Fruit fly (Drosophila melanogaster) whole organism, prepupa: ENCODE results near the gene Trmt61.

Experiments used
- CG10631 ChIP-seq: fragments of 200-800 bp; sonication (Bioruptor generic); optimal IDR thresholded peaks from 2 replicates; lab custom pipeline; 2016; ENCODE audit warnings: missing biosample characterization, missing genetic modification characterization
- CG10669 ChIP-seq: fragments of 200-800 bp; sonication (Bioruptor generic); optimal IDR thresholded peaks from 3 replicates; lab custom pipeline; 2018; ENCODE audit warnings: missing biosample characterization, mild to moderate bottlenecking, missing genetic modification characterization, moderate library complexity
- CG11294 ChIP-seq: fragments of 200-800 bp; sonication (Bioruptor generic); IDR thresholded peaks from 2 replicates; pipeline ENCODE4 v1.3.6; 2022; ENCODE audit warnings: missing biosample characterization, missing genetic modification characterization
- CG11902 ChIP-seq: fragments of 200-800 bp; sonication (Bioruptor generic); optimal IDR thresholded peaks from 3 replicates; lab custom pipeline; 2016; ENCODE audit warnings: missing biosample characterization, missing genetic modification characterization
- CG15336 ChIP-seq: fragments of 200-800 bp; sonication (Bioruptor generic); IDR thresholded peaks from 2 replicates; pipeline ENCODE4 v1.3.6; 2022; ENCODE audit warnings: missing biosample characterization, missing genetic modification characterization
- CG1621 ChIP-seq: fragments of 200-800 bp; sonication (Bioruptor generic); optimal IDR thresholded peaks from 3 replicates; lab custom pipeline; 2018; ENCODE audit warnings: missing biosample characterization, mild to moderate bottlenecking, missing genetic modification characterization
- CG16779 ChIP-seq: fragments of 200-800 bp; sonication (Bioruptor generic); optimal IDR thresholded peaks from 3 replicates; lab custom pipeline; 2017; ENCODE audit warnings: missing biosample characterization, mild to moderate bottlenecking, missing genetic modification characterization
- CG3032 ChIP-seq: fragments of 200-800 bp; optimal IDR thresholded peaks from 2 replicates; lab custom pipeline; 2019; ENCODE audit warnings: missing biosample characterization, mild to moderate bottlenecking, missing genetic modification characterization, moderate library complexity
- CG31627 ChIP-seq: fragments of 200-800 bp; sonication (Bioruptor generic); optimal IDR thresholded peaks from 3 replicates; lab custom pipeline; 2016; ENCODE audit warnings: missing biosample characterization, missing genetic modification characterization
- CG34406 ChIP-seq: fragments of 200-800 bp; sonication (Bioruptor generic); optimal IDR thresholded peaks from 3 replicates; lab custom pipeline; 2016; ENCODE audit warnings: missing biosample characterization, missing genetic modification characterization
- CG3919 ChIP-seq: fragments of 200-800 bp; sonication (Bioruptor generic); optimal IDR thresholded peaks from 3 replicates; lab custom pipeline; 2016; ENCODE audit warnings: missing biosample characterization, missing genetic modification characterization
- CG4318 ChIP-seq: fragments of 200-800 bp; sonication (Bioruptor generic); optimal IDR thresholded peaks from 3 replicates; lab custom pipeline; 2017; ENCODE audit warnings: missing biosample characterization, mild to moderate bottlenecking, missing genetic modification characterization
- CG6276 ChIP-seq: fragments of 200-800 bp; sonication (Bioruptor generic); optimal IDR thresholded peaks from 2 replicates; lab custom pipeline; 2017; ENCODE audit warnings: missing biosample characterization, mild to moderate bottlenecking, missing genetic modification characterization
- CG6792 ChIP-seq: fragments of 200-800 bp; sonication (Bioruptor generic); optimal IDR thresholded peaks from 3 replicates; lab custom pipeline; 2016; ENCODE audit warnings: missing biosample characterization, missing genetic modification characterization
- CG7368 ChIP-seq: fragments of 200-800 bp; sonication (Bioruptor generic); optimal IDR thresholded peaks from 3 replicates; lab custom pipeline; 2016; ENCODE audit warnings: missing biosample characterization, missing genetic modification characterization
- CG8632 ChIP-seq: fragments of 200-800 bp; sonication (Bioruptor generic); optimal IDR thresholded peaks from 3 replicates; lab custom pipeline; 2016; ENCODE audit warnings: missing biosample characterization, missing genetic modification characterization
- CG9139 ChIP-seq: fragments of 200-800 bp; sonication (Bioruptor generic); optimal IDR thresholded peaks from 3 replicates; lab custom pipeline; 2017; ENCODE audit warnings: missing biosample characterization, mild to moderate bottlenecking, missing genetic modification characterization
- Eip75B ChIP-seq: fragments of 200-800 bp; sonication (Bioruptor generic); optimal IDR thresholded peaks from 3 replicates; lab custom pipeline; 2016; ENCODE audit warnings: missing biosample characterization, missing genetic modification characterization
- Eip78C ChIP-seq: fragments of 200-800 bp; sonication (Bioruptor generic); peaks from one replicate; lab custom pipeline; 2016; ENCODE audit warnings: missing biosample characterization, missing genetic modification characterization
- Eip93F ChIP-seq: fragments of 200-800 bp; sonication (Bioruptor generic); optimal IDR thresholded peaks from 2 replicates; lab custom pipeline; 2016; ENCODE audit warnings: missing biosample characterization, mild to moderate bottlenecking, missing genetic modification characterization
- Gug ChIP-seq: fragments of 200-800 bp; sonication (Bioruptor generic); IDR thresholded peaks from 2 replicates; pipeline ENCODE4 v1.3.6; 2022; ENCODE audit warnings: missing biosample characterization, missing genetic modification characterization
- Hr38 ChIP-seq: sonication (Bioruptor generic); optimal IDR thresholded peaks from 2 replicates; lab custom pipeline; 2016; ENCODE audit warnings: missing biosample characterization, missing genetic modification characterization
- Hr39 ChIP-seq: fragments of 200-800 bp; sonication (Bioruptor generic); optimal IDR thresholded peaks from 2 replicates; lab custom pipeline; 2016; ENCODE audit warnings: missing biosample characterization, missing genetic modification characterization
- Hr4 ChIP-seq: fragments of 200-800 bp; sonication (Bioruptor generic); optimal IDR thresholded peaks from 3 replicates; lab custom pipeline; 2016; ENCODE audit warnings: missing biosample characterization, missing genetic modification characterization
- Lpt ChIP-seq: fragments of 200-800 bp; sonication (Bioruptor generic); optimal IDR thresholded peaks from 3 replicates; lab custom pipeline; 2016; ENCODE audit warnings: missing biosample characterization, missing genetic modification characterization
- Met ChIP-seq: fragments of 200-800 bp; sonication (Bioruptor generic); optimal IDR thresholded peaks from 3 replicates; lab custom pipeline; 2016; ENCODE audit warnings: missing biosample characterization, missing genetic modification characterization
- OdsH ChIP-seq: fragments of 200-800 bp; sonication (Bioruptor generic); optimal IDR thresholded peaks from 3 replicates; lab custom pipeline; 2016; ENCODE audit warnings: missing biosample characterization, missing genetic modification characterization
- Smox ChIP-seq: fragments of 200-800 bp; sonication (Bioruptor generic); optimal IDR thresholded peaks from 3 replicates; lab custom pipeline; 2016; ENCODE audit warnings: missing biosample characterization, missing genetic modification characterization
- Sox102F ChIP-seq: fragments of 200-800 bp; sonication (Bioruptor generic); optimal IDR thresholded peaks from 2 replicates; lab custom pipeline; 2016; ENCODE audit warnings: missing biosample characterization, mild to moderate bottlenecking, missing genetic modification characterization
- Sox15 ChIP-seq: fragments of 200-800 bp; sonication (Bioruptor generic); optimal IDR thresholded peaks from 3 replicates; lab custom pipeline; 2016; ENCODE audit warnings: missing biosample characterization, missing genetic modification characterization
- achi ChIP-seq: fragments of 200-800 bp; sonication (Bioruptor generic); optimal IDR thresholded peaks from 3 replicates; lab custom pipeline; 2016; ENCODE audit warnings: missing biosample characterization, missing genetic modification characterization
- acj6 ChIP-seq: fragments of 200-800 bp; sonication (Bioruptor generic); optimal IDR thresholded peaks from 3 replicates; lab custom pipeline; 2016; ENCODE audit warnings: missing biosample characterization, missing genetic modification characterization
- cyc ChIP-seq: fragments of 200-800 bp; sonication (Bioruptor generic); optimal IDR thresholded peaks from 3 replicates; lab custom pipeline; 2016; ENCODE audit warnings: missing biosample characterization, missing genetic modification characterization
- dac ChIP-seq: fragments of 200-800 bp; sonication (Bioruptor generic); optimal IDR thresholded peaks from 2 replicates; lab custom pipeline; 2017; ENCODE audit warnings: missing biosample characterization, mild to moderate bottlenecking, missing genetic modification characterization
- dsx ChIP-seq: fragments of 200-800 bp; optimal IDR thresholded peaks from 3 replicates; lab custom pipeline; 2019; ENCODE audit warnings: missing biosample characterization, mild to moderate bottlenecking, missing genetic modification characterization, moderate library complexity; ENCODE audit not compliant: poor library complexity, severe bottlenecking
- eg ChIP-seq: fragments of 200-800 bp; sonication (Bioruptor generic); IDR thresholded peaks from 3 replicates; pipeline ENCODE4 v1.3.6; 2022; ENCODE audit warnings: missing biosample characterization, missing genetic modification characterization
- fd59A ChIP-seq: fragments of 200-800 bp; sonication (Bioruptor generic); optimal IDR thresholded peaks from 2 replicates; lab custom pipeline; 2017; ENCODE audit warnings: missing biosample characterization, mild to moderate bottlenecking, missing genetic modification characterization, missing genetic modification reagents
- fd85E ChIP-seq: fragments of 200-800 bp; sonication (Bioruptor generic); optimal IDR thresholded peaks from 3 replicates; lab custom pipeline; 2016; ENCODE audit warnings: missing biosample characterization, missing genetic modification characterization
- lz ChIP-seq: fragments of 200-800 bp; sonication (Bioruptor generic); optimal IDR thresholded peaks from 3 replicates; lab custom pipeline; 2016; ENCODE audit warnings: missing biosample characterization, missing genetic modification characterization
- net ChIP-seq: fragments of 200-800 bp; sonication (Bioruptor generic); optimal IDR thresholded peaks from 3 replicates; lab custom pipeline; 2016; ENCODE audit warnings: missing biosample characterization, missing genetic modification characterization
- pdm3 ChIP-seq: fragments of 200-800 bp; sonication (Bioruptor generic); optimal IDR thresholded peaks from 3 replicates; lab custom pipeline; 2016; ENCODE audit warnings: missing biosample characterization, missing genetic modification characterization
- salr ChIP-seq, 2 experiments: fragments of 200-800 bp; sonication (Bioruptor generic); optimal IDR thresholded peaks; 3 replicates each; lab custom pipeline; 2016 to 2018; ENCODE audit warnings: missing biosample characterization in 2 of 2, missing genetic modification characterization in 2 of 2, mild to moderate bottlenecking in 1 of 2
- spab ChIP-seq: fragments of 200-800 bp; sonication (Bioruptor generic); optimal IDR thresholded peaks from 2 replicates; lab custom pipeline; 2017; ENCODE audit warnings: missing biosample characterization, mild to moderate bottlenecking, missing genetic modification characterization, missing genetic modification reagents
- ss ChIP-seq, 2 experiments: fragments of 200-800 bp; sonication (Bioruptor generic); optimal IDR thresholded peaks; 2 replicates in 1 of 2; 3 replicates in 1 of 2; lab custom pipeline; 2017 to 2018; ENCODE audit warnings: mild to moderate bottlenecking in 2 of 2, missing biosample characterization in 2 of 2, missing genetic modification characterization in 2 of 2, moderate library complexity in 1 of 2
- svp ChIP-seq: fragments of 200-800 bp; sonication (Bioruptor generic); peaks from one replicate; lab custom pipeline; 2016; ENCODE audit warnings: missing biosample characterization, missing genetic modification characterization
- topi ChIP-seq: fragments of 200-800 bp; sonication (Bioruptor generic); optimal IDR thresholded peaks from 3 replicates; lab custom pipeline; 2016; ENCODE audit warnings: missing biosample characterization, missing genetic modification characterization

Gene Trmt61

dm6 chr3R:26017771-26018731 is 41.2 kb upstream of the Trmt61 start (continued):
- peak; percentile 73 for TF ChIP-seq fd85E (GFP tag; lab: Kevin White, UChicago)
- peak; percentile 81 for TF ChIP-seq CG4318 (GFP tag; lab: Kevin White, UChicago)
- TF ChIP-seq lz (GFP tag; lab: Kevin White, UChicago) = peak; percentile 72
- TF ChIP-seq CG34406 = peak; percentile 94
- TF ChIP-seq CG10669 (GFP tag; lab: Kevin White, UChicago) = peak; percentile 88
- peak; percentile 73 for TF ChIP-seq cyc (GFP tag; lab: Kevin White, UChicago)
- TF ChIP-seq Eip93F (GFP tag; lab: Kevin White, UChicago) = peak; percentile 56
- peak; percentile 94 for TF ChIP-seq CG8632 (GFP tag; lab: Kevin White, UChicago)
- TF ChIP-seq Hr38 (GFP tag; lab: Kevin White, UChicago) = no peak
- peak; percentile 85 for TF ChIP-seq CG11902 (GFP tag; lab: Kevin White, UChicago)
- peak; percentile 97 for TF ChIP-seq Eip78C (GFP tag; lab: Kevin White, UChicago)
- no peak; the same call in 1 of the 2 replicates for TF ChIP-seq CG11294 (GFP tag; lab: Robert Waterston, UW)
- TF ChIP-seq eg (GFP tag; lab: Robert Waterston, UW) = peak; percentile 68
- peak; percentile 93 for TF ChIP-seq CG6792 (GFP tag; lab: Kevin White, UChicago)
- TF ChIP-seq Sox102F = peak; percentile 82
- peak; percentile 92 for TF ChIP-seq svp (GFP tag; lab: Kevin White, UChicago)
- peak; percentile 95 for TF ChIP-seq dsx
- TF ChIP-seq CG7368 (GFP tag; lab: Kevin White, UChicago) = peak; percentile 84
- peak; percentile 92 for TF ChIP-seq fd59A (GFP tag; lab: Kevin White, UChicago)
- peak; percentile 68 for TF ChIP-seq Eip75B (GFP tag; lab: Kevin White, UChicago)
- peak; percentile 89 for TF ChIP-seq OdsH (GFP tag; lab: Kevin White, UChicago)
- TF ChIP-seq Lpt (GFP tag; lab: Kevin White, UChicago) = peak; percentile 88
- peak; percentile 90 for TF ChIP-seq net (GFP tag; lab: Kevin White, UChicago)
- TF ChIP-seq CG31627 = peak; percentile 58
- TF ChIP-seq ss (GFP tag; optimal IDR thresholded peaks at IDR 0.05; lab: Kevin White, UChicago) = peak; percentile 97
- peak; percentile 54 for TF ChIP-seq Gug
- TF ChIP-seq CG9139 (GFP tag; lab: Kevin White, UChicago) = peak; percentile 91
- peak; percentile 95 for TF ChIP-seq spab (GFP tag; lab: Kevin White, UChicago)
- TF ChIP-seq CG3032 (tag; lab: Kevin White, UChicago) = peak; percentile 95
- peak; percentile 69 for TF ChIP-seq pdm3 (GFP tag; lab: Kevin White, UChicago)
- TF ChIP-seq CG10631 = peak; percentile 94

dm6 chr3R:26019232-26019631 is 40.1 kb upstream of the Trmt61 start:
- TF ChIP-seq Hr4 = peak; percentile 75
- no peak for TF ChIP-seq CG34406
- peak; percentile 45 for TF ChIP-seq acj6 (GFP tag; lab: Kevin White, UChicago)
- TF ChIP-seq OdsH (GFP tag; lab: Kevin White, UChicago) = peak; percentile 64
- TF ChIP-seq lz (GFP tag; lab: Kevin White, UChicago) = no peak
- TF ChIP-seq Sox15 (GFP tag; lab: Kevin White, UChicago) = no peak
- TF ChIP-seq achi = peak; percentile 69
- TF ChIP-seq CG1621 (tag; lab: Kevin White, UChicago) = no peak
- TF ChIP-seq Met (GFP tag; lab: Kevin White, UChicago) = no peak
- no peak for TF ChIP-seq svp (GFP tag; lab: Kevin White, UChicago)
- TF ChIP-seq Hr39 (GFP tag; lab: Kevin White, UChicago) = no peak
- TF ChIP-seq CG31627 = no peak
- peak; percentile 67 for TF ChIP-seq Lpt (GFP tag; lab: Kevin White, UChicago)
- TF ChIP-seq CG15336 (GFP tag; lab: Robert Waterston, UW) = peak; percentile 95
- no peak for TF ChIP-seq Smox (GFP tag; lab: Kevin White, UChicago)
- TF ChIP-seq Gug = peak; percentile 76
- no peak for TF ChIP-seq Sox102F
- peak; percentile 52 for TF ChIP-seq CG3919 (GFP tag; lab: Kevin White, UChicago)
- TF ChIP-seq CG6276 (GFP tag; lab: Kevin White, UChicago) = peak; percentile 85
- no peak for TF ChIP-seq CG7368 (GFP tag; lab: Kevin White, UChicago)
- no peak for TF ChIP-seq cyc (GFP tag; lab: Kevin White, UChicago)
- TF ChIP-seq eg (GFP tag; lab: Robert Waterston, UW) = peak; percentile 86
- peak; percentile 63 for TF ChIP-seq dac (GFP tag; lab: Kevin White, UChicago)
- TF ChIP-seq CG16779 (tag; lab: Kevin White, UChicago) = no peak
- TF ChIP-seq net (GFP tag; lab: Kevin White, UChicago) = peak; percentile 39
- TF ChIP-seq Eip75B (GFP tag; lab: Kevin White, UChicago) = no peak
- TF ChIP-seq fd59A (GFP tag; lab: Kevin White, UChicago) = no peak
- TF ChIP-seq CG11294 (GFP tag; lab: Robert Waterston, UW) = peak; percentile 69
- TF ChIP-seq salr (GFP tag; optimal IDR thresholded peaks at IDR 0.05; lab: Kevin White, UChicago) = peak in 1 of 2 experiments; percentile 53
- no peak for TF ChIP-seq CG11902 (GFP tag; lab: Kevin White, UChicago)
- no peak for TF ChIP-seq topi
